Fruit fly (Drosophila melanogaster) whole organism, larva: ENCODE results near the gene Axud1.
A peak's percentile ranks its signal among the peaks of the same experiment; 100 is the strongest.

Experiments
- noc ChIP-seq: fragments of 200-800 bp; sonication (Bioruptor generic); optimal IDR thresholded peaks from 3 replicates; lab custom pipeline; 2019; ENCODE audit warnings: missing biosample characterization, mild to moderate bottlenecking, missing genetic modification characterization, moderate library complexity

Gene Axud1

DNA sequence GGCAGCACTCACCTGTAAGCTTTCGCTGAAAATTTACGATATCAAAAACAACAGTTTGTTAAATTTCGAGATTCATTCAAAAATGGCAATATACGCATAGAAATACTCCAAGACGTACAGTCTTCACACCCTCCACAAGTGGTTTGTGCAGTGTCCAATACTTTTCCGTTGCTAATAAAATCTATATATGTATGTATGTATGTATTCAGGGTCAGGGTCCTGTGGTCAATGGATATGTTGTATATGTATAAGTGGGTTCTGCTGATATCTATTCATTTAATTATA, 11.2 kb downstream of the Axud1 start:
- no peak for TF ChIP-seq noc

DNA sequence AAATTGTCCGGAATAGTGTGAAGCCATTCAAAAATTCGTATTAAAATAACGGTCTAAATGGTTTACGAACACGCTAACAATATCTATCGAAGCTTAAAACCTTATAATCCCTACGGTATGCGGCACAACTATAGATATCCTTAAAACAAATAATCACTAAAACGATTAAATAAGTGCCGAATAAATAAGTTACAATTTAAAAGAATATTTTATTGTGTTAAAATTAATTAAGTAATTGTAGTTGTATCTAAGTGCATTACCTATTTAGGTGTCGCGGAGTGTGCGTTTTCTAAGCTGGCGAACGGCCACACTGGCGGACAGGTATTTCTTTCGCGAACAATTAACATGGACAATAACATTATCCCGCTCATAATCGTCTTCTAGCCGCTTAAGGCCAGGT, 15.7 kb downstream of the Axud1 start, which contains the start of gene Eogt:
Eogt (plus strand) TSS at position 293 of the 400 bp plus-strand sequence.
- TF ChIP-seq noc = peak; percentile 69

DNA sequence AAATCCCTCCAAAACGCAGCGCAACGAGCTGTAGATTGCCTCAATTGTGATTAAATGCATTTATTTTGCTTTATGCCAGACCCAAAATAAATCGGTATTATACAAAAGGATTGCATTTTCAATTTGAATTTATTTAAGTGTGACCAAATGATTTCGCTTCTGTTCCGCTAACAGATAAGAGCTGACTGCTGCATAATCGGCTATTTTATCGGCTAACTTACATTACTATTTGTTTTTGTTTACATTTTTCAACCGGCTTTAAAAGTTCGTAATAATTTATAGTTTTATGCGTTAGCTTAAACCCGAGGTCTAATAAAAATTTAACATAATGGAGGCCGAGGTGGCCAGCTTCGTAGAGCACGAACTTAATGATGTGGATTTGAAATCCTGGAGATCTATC, 17.8 kb downstream of the Axud1 start, which contains the start of gene PIG-Wa:
PIG-Wa (plus strand) TSS at position 232 of the 400 bp plus-strand sequence.
- no peak for TF ChIP-seq noc

DNA sequence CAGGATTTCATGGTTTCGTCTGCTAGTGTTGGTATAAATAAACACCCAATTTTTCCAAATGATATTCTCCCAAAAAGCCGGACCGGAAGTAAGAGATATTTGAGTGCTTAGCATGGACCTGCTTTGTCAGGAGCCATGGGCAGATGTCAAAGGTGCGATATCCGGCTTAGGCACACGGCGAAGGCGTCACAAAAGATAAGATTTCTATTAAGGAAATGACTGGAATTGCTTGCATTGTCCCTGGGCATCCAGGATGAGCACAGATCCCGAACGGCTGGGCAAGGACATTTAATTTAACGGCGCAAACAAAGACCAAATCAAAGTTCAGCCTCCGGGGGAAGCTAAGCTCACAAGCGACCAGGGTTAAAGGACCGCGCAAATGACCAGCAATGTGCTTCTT, 20.5 kb downstream of the Axud1 start, which contains the start of gene CG3557:
CG3557 (minus strand) TSS at position 101 of the 400 bp plus-strand sequence.
- no peak for TF ChIP-seq noc

DNA sequence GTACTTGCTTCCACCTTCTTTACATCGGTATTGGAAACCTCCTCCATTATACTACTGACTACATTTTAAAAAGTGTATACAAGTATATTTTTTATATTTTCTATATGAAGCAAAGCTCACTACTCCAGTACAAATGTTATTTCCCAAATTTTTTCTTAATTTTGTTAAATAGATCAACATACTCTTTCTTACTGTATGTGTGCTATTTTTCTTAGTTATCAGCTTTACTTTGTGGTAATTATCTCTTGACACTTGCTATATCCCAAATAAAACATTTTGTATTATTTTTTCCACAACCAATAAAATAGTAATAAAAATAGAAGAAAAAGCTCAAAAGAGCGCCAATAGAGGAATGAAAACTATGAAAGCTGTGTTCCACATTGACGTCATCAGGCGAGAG, 25.4 kb downstream of the Axud1 start, which contains the start of gene CG43750:
CG43750 (minus strand) TSS at position 101 of the 400 bp plus-strand sequence.
- TF ChIP-seq noc = no peak

DNA sequence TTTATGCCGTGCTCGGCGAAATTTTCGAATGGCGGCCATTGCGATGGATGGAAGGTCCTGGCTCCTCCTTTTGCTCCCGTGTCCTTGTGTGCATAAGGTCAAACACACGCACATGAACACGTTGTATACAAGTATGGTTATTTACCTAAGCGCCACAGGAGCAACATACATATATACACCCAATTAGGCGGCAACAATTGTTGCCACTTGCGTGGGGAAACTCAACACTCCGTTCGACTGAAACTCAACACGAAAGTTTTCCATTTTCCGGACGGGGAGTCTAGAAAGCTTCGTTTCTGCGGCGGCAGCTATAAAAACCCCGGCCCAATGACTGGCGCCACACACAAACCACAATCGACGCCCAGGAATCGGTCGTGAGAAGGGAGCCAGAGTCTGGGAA, 26.2 kb downstream of the Axud1 start, which contains the start of gene CG46448:
CG46448 (plus strand) TSS at position 340 of the 400 bp plus-strand sequence.
- TF ChIP-seq noc = no peak

DNA sequence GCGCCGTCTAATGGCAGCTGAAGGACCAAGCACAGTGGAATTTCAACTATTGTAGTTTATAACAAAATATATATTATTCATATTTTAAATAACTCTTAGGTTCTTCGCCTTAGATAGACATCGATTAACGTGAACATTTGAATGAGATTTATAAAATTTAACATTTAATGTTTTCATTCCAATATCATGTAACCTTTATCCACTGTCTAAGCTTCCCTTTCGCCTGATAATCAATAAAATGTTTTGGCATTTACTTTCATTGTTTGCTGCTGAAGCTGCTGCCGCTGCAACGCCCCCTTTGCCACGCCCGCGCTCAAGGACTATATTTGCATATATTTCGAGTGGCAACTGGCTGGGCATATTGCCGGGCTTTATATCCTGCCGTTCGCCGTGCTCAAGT, 29.7 kb downstream of the Axud1 start:
- TF ChIP-seq noc = no peak

DNA sequence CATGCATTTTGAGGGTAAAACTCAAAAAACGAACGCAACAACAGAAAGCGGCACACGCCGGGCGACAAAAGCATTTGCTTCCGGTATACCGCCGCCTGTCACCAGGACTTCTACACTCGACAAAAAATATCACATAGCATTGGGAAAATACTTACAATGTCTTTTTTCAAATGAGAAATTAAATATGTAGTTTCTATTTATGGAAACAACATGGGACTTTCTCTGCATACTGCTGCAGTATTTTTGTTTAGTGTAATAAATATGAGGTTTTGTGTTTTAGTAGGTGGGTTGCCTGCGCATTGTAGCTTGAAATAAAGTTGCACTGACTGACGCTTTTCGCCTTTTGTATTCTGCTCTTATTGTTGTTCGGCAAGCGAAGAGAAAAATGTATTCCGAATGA, 31.9 kb downstream of the Axud1 start:
- no peak for TF ChIP-seq noc

DNA sequence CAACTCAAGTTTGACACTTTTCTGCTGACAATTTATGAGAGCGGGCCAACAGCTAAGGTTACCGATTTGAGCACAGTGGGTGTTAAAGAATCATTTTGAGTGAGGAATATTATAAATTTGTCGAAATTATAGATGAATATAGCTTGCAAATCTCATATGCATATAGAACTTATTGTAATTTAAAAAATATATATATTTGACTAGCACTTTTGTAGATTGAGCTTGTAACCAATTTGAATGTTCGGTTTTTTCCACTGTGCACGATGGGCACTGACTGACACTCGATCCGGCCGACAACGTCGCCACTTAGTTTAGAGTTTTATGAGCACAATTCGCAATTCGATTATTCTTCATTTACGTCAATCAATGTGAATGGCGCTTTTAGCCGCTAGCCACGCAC, 33.3 kb downstream of the Axud1 start:
- no peak for TF ChIP-seq noc

DNA sequence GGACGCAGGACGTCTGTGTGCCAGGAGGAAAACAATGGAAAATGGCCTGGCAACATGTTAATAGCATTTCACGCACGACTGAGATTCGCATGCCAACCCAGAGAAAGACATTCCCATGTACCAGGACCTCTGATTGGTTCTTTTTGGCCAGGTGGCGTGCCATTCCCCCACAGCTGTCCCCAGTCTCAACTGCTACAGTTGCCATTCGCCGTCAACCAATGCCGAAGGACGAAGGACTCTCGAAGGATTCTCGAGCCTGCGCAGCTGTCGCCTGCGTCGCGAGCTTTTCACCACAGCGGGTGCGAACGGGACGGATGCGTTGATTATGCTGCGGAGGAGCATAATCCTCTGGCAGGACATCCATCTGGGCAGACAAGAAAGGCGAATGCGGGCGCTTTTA, 34.8 kb downstream of the Axud1 start, which contains the start of gene VGlut:
VGlut (plus strand) TSS at position 399 of the 400 bp plus-strand sequence.
- TF ChIP-seq noc = no peak

DNA sequence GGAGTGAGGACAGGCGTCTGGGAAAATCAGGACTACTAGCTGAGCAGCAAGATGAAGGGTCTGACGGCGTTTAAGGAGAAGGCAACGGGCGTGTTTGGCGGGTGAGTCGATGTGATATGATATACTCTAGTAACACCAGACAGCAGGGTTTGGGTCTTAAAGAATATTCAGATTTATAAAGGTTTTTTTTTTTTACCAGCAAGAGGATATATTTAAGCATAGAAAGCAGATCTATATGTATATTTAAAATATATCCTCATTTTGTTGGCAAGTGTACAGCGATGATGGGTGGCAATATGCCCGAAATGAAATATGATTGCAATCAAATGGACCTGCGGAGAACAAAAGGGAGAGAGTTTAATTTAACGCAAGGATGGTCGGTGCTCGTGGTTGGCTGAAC, 37.0 kb downstream of the Axud1 start:
- no peak for TF ChIP-seq noc

DNA sequence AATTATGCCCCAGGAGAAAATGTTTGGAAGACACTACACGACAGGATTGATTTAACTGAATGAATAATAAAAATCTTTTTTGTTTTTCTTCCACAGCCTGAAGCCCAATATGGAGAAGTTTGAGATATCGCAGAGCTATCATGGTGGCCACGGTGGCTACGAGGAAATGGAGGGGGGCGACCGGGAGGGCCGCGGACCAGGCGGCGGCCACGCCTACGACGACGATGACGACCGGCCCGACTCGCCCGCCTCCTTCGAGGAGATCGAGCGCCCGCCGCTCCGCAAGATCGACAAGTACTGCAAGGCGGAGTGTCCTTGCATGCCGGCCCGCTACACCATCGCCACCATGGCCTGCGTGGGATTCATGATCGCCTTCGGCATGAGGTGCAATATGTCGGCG, 39.5 kb downstream of the Axud1 start:
- TF ChIP-seq noc = no peak

DNA sequence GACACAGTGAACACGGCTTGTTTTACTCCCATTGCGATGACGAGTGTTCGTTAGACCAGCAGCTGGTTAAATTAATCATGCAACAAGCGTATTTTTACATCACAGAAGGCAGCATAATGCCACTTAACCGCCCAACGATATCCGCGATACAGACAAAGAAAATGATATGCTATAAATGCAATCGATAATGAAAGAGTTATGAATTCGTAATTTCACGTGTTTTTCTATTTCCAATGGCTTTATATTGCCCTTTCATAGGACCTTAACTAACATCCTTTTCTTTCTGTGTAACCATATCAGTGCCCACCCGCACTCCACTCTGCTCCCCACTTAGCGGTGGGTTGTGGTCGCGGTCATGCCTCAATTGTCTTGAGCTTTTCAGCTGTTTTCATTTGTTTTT, 47.9 kb downstream of the Axud1 start:
- TF ChIP-seq noc = no peak

DNA sequence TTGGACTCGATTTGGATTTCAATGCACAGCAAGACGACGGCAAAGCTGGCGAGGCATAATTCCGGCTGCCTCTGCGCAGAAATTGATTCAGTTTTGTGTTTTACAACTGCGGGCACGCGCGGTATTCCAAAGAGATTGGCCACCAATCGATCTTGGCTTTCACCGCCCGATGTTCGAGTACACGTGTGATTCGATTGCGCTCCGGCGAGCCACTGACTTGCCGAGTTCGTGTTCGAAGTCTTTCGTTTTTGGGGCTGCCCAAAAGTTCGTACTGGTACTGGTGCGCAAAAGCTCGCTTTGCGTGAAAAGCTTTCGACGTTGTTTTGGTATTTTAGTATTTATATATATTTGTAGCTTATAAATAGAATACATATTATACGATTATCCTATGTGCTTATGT, 50.0 kb downstream of the Axud1 start, which contains the start of gene CG18641:
CG18641 (minus strand) TSS at position 214 of the 400 bp plus-strand sequence.
- TF ChIP-seq noc = no peak

DNA sequence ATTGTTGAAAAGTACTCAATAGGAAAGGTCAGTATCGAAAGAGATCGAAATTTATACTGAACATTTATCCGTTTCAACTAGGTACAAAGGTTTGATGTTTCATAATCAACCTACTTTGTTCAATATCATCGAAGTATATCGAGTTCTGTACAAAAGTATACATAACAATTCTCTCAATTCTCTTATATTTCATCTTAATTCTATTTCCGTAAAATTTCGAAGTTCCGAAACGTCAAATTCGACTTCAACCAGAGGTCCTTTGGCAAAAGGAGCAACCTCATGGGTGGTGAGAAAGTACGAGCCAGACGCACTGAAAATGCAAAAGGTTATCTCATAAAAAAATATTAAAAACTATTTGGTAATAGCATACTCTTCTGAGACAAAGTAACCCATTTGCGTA, 51.5 kb downstream of the Axud1 start, which contains the start of gene CG31948:
CG31948 (minus strand) TSS at position 101 of the 400 bp plus-strand sequence.
- TF ChIP-seq noc = no peak

DNA sequence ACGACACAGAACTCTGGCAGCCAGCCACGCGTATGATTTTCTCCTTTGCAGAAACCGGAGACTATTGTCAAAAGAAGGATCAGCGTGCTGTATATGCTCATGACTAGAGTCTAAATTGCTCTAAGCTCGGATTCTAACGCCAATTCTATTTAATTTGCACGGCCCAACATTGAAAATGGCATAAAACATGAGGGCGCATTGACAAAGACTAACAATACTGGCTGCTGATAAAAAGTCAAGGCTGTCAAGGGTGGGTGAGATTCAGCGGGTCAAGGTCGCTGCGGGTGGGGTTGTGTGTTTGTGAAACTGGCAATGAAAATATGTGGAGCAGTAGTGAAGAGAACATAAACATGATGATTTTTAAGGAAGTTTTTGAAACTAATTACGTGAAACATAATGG, 52.7 kb downstream of the Axud1 start, which contains the start of gene CG34448:
CG34448 (minus strand) TSS at position 101 of the 400 bp plus-strand sequence.
- no peak for TF ChIP-seq noc
